Worm (Caenorhabditis elegans) whole organism, young adult: Measurements from ENCODE around the gene sma-4.

Experiments
- B0035.1 ChIP-seq: sonication (generic microtip); optimal IDR thresholded peaks from 2 replicates; lab custom pipeline; 2016; ENCODE audit warnings: missing genetic modification characterization, mild to moderate bottlenecking, missing compliant biosample characterization, missing genotype, missing genetic modification reagents
- C06A6.2 ChIP-seq: fragments of 200-800 bp; sonication (Bioruptor generic); conservative IDR thresholded peaks from 2 replicates; pipeline ENCODE4 v1.3.6; 2022; ENCODE audit warnings: missing genetic modification characterization, missing compliant biosample characterization
- D2030.7 ChIP-seq: fragments of 200-800 bp; sonication (Bioruptor generic); IDR thresholded peaks from 2 replicates; pipeline ENCODE4 v1.3.6; 2022; ENCODE audit warnings: missing genetic modification reagents, missing genetic modification characterization, missing compliant biosample characterization
- F37B4.10 ChIP-seq: fragments of 200-800 bp; sonication (Bioruptor generic); IDR thresholded peaks from 2 replicates; pipeline ENCODE4 v1.3.6; 2022; ENCODE audit warnings: missing genetic modification characterization, missing compliant biosample characterization
- F52B5.7 ChIP-seq: sonication (generic microtip); optimal IDR thresholded peaks from 2 replicates; lab custom pipeline; 2016; ENCODE audit warnings: mild to moderate bottlenecking, missing genetic modification characterization, missing compliant biosample characterization
- F55B11.4 ChIP-seq: sonication (generic microtip); optimal IDR thresholded peaks from 2 replicates; lab custom pipeline; 2016; ENCODE audit warnings: missing compliant biosample characterization, missing genetic modification characterization, borderline replicate concordance; ENCODE audit not compliant: insufficient read depth
- K11D2.4 ChIP-seq: fragments of 200-800 bp; sonication (Bioruptor generic); IDR thresholded peaks from 2 replicates; pipeline ENCODE4 v1.3.6; 2022; ENCODE audit warnings: missing genetic modification reagents, missing genetic modification characterization, missing compliant biosample characterization
- T07F8.4 ChIP-seq: sonication (generic microtip); optimal IDR thresholded peaks from 2 replicates; lab custom pipeline; 2016; ENCODE audit warnings: mild to moderate bottlenecking, missing genetic modification characterization, moderate library complexity, missing compliant biosample characterization
- T26A5.8 ChIP-seq: sonication (generic microtip); optimal IDR thresholded peaks from 2 replicates; lab custom pipeline; 2016; ENCODE audit warnings: missing genetic modification characterization, missing compliant biosample characterization
- Y95B8A.8 ChIP-seq: fragments of 200-800 bp; sonication (Bioruptor generic); IDR thresholded peaks from 2 replicates; pipeline ENCODE4 v1.3.6; 2022; ENCODE audit warnings: missing genetic modification reagents, missing genetic modification characterization, missing compliant biosample characterization
- ama-1 ChIP-seq, 3 experiments: fragments of 150-350 bp in 1 of 3; sonication (generic microtip) in 2 of 3; optimal IDR thresholded peaks; 2 replicates each; lab custom pipeline; 2014 to 2018; ENCODE audit warnings: missing biosample characterization in 2 of 3, missing genetic modification characterization in 2 of 3, missing genetic modification reagents in 2 of 3
- aptf-2 ChIP-seq: fragments of 200-800 bp; sonication (Bioruptor generic); conservative IDR thresholded peaks from 2 replicates; pipeline ENCODE4 v1.3.6; 2022; ENCODE audit warnings: missing genetic modification reagents, missing genetic modification characterization, missing compliant biosample characterization
- atf-7 ChIP-seq: sonication (generic microtip); optimal IDR thresholded peaks from 2 replicates; lab custom pipeline; 2017; ENCODE audit warnings: mild to moderate bottlenecking, missing genetic modification characterization, missing compliant biosample characterization
- attf-3 ChIP-seq: fragments of 200-800 bp; sonication (Bioruptor generic); conservative IDR thresholded peaks from 2 replicates; pipeline ENCODE4 v1.3.6; 2022; ENCODE audit warnings: missing genetic modification reagents, missing genetic modification characterization, missing compliant biosample characterization
- attf-5 ChIP-seq: fragments of 200-800 bp; sonication (Bioruptor generic); optimal IDR thresholded peaks from 2 replicates; lab custom pipeline; 2018; ENCODE audit warnings: mild to moderate bottlenecking, missing genetic modification characterization, missing compliant biosample characterization
- attf-6 ChIP-seq: fragments of 200-800 bp; sonication (Bioruptor generic); IDR thresholded peaks from 2 replicates; pipeline ENCODE4 v1.3.6; 2022; ENCODE audit warnings: missing genetic modification reagents, missing genetic modification characterization, missing compliant biosample characterization
- bed-1 ChIP-seq: fragments of 200-800 bp; sonication (Bioruptor generic); IDR thresholded peaks from 2 replicates; pipeline ENCODE4 v1.3.6; 2022; ENCODE audit warnings: missing genetic modification reagents, missing genetic modification characterization, missing compliant biosample characterization
- bed-2 ChIP-seq: fragments of 200-800 bp; sonication (Bioruptor generic); IDR thresholded peaks from 2 replicates; pipeline ENCODE4 v1.3.6; 2022; ENCODE audit warnings: missing genetic modification reagents, missing genetic modification characterization, missing compliant biosample characterization
- ceh-40 ChIP-seq: fragments of 200-800 bp; sonication (Bioruptor generic); IDR thresholded peaks from 2 replicates; pipeline ENCODE4 v1.3.6; 2022; ENCODE audit warnings: missing genetic modification characterization, missing compliant biosample characterization
- ceh-79 ChIP-seq: sonication (generic microtip); optimal IDR thresholded peaks from 2 replicates; lab custom pipeline; 2017; ENCODE audit warnings: mild to moderate bottlenecking, missing genetic modification characterization, missing compliant biosample characterization
- ceh-91 ChIP-seq: fragments of 200-800 bp; sonication (Bioruptor generic); IDR thresholded peaks from 2 replicates; pipeline ENCODE4 v1.3.6; 2022; ENCODE audit warnings: missing genetic modification reagents, missing genetic modification characterization, missing compliant biosample characterization
- die-1 ChIP-seq: sonication (generic microtip); optimal IDR thresholded peaks from 2 replicates; lab custom pipeline; 2016; ENCODE audit warnings: missing genotype, mild to moderate bottlenecking, missing genetic modification characterization, missing compliant biosample characterization
- efl-1 ChIP-seq: fragments of 150-350 bp; optimal IDR thresholded peaks from 2 replicates; lab custom pipeline; 2014; ENCODE audit warnings: missing biosample characterization, missing genetic modification reagents, missing genetic modification characterization
- egl-44 ChIP-seq: fragments of 200-800 bp; sonication (Bioruptor generic); IDR thresholded peaks from 2 replicates; pipeline ENCODE4 v1.3.6; 2022; ENCODE audit warnings: missing genetic modification reagents, missing genetic modification characterization, missing compliant biosample characterization
- ets-4 ChIP-seq: fragments of 200-800 bp; sonication (Bioruptor generic); optimal IDR thresholded peaks from 2 replicates; lab custom pipeline; 2018; ENCODE audit warnings: mild to moderate bottlenecking, missing genetic modification characterization, missing compliant biosample characterization
- hlh-12 ChIP-seq: sonication (generic microtip); optimal IDR thresholded peaks from 2 replicates; lab custom pipeline; 2016; ENCODE audit warnings: missing genetic modification characterization, missing compliant biosample characterization
- hlh-26 ChIP-seq: fragments of 200-800 bp; sonication (Bioruptor generic); conservative IDR thresholded peaks from 2 replicates; pipeline ENCODE4 v1.3.6; 2022; ENCODE audit warnings: missing genetic modification reagents, missing genetic modification characterization, missing compliant biosample characterization
- hsf-1 ChIP-seq: fragments of 200-800 bp; sonication (Bioruptor generic); IDR thresholded peaks from 2 replicates; pipeline ENCODE4 v1.3.6; 2022; ENCODE audit warnings: missing genetic modification reagents, missing genetic modification characterization, missing compliant biosample characterization
- let-526 ChIP-seq: fragments of 200-800 bp; sonication (Bioruptor generic); IDR thresholded peaks from 2 replicates; pipeline ENCODE4 v1.3.6; 2022; ENCODE audit warnings: missing genetic modification reagents, missing genetic modification characterization, missing compliant biosample characterization
- let-607 ChIP-seq, 2 experiments: fragments of 200-800 bp in 1 of 2; sonication (Bioruptor generic) in 1 of 2; sonication (generic microtip) in 1 of 2; optimal IDR thresholded peaks; 2 replicates each; lab custom pipeline; 2016 to 2018; ENCODE audit warnings: mild to moderate bottlenecking in 2 of 2, missing compliant biosample characterization in 2 of 2, missing genetic modification characterization in 2 of 2, moderate library complexity in 2 of 2, missing genotype in 1 of 2
- lin-26 ChIP-seq: fragments of 200-800 bp; sonication (Bioruptor generic); IDR thresholded peaks from 2 replicates; pipeline ENCODE4 v1.3.6; 2022; ENCODE audit warnings: missing genetic modification reagents, missing genetic modification characterization, missing compliant biosample characterization
- lin-54 ChIP-seq: fragments of 200-800 bp; sonication (Bioruptor generic); optimal IDR thresholded peaks from 2 replicates; lab custom pipeline; 2018; ENCODE audit warnings: mild to moderate bottlenecking, missing genetic modification characterization, missing compliant biosample characterization
- lsl-1 ChIP-seq: fragments of 200-800 bp; sonication (Bioruptor generic); optimal IDR thresholded peaks from 2 replicates; lab custom pipeline; 2018; ENCODE audit warnings: mild to moderate bottlenecking, missing genetic modification characterization, moderate library complexity, missing compliant biosample characterization
- lsy-27 ChIP-seq: sonication (generic microtip); optimal IDR thresholded peaks from 2 replicates; lab custom pipeline; 2017; ENCODE audit warnings: missing genetic modification characterization, mild to moderate bottlenecking, missing compliant biosample characterization, antibody characterized with exemption, missing genotype, borderline replicate concordance; ENCODE audit not compliant: insufficient read depth
- mel-28 ChIP-seq: sonication (generic microtip); optimal IDR thresholded peaks from 2 replicates; lab custom pipeline; 2016; ENCODE audit warnings: borderline replicate concordance, mild to moderate bottlenecking, missing genetic modification characterization, missing compliant biosample characterization
- nhr-120 ChIP-seq: fragments of 200-800 bp; sonication (Bioruptor generic); IDR thresholded peaks from 2 replicates; pipeline ENCODE4 v1.3.6; 2022; ENCODE audit warnings: missing genetic modification characterization, missing compliant biosample characterization
- nhr-80 ChIP-seq: sonication (generic microtip); optimal IDR thresholded peaks from 2 replicates; lab custom pipeline; 2016; ENCODE audit warnings: missing genetic modification characterization, missing compliant biosample characterization
- nhr-90 ChIP-seq: sonication (generic microtip); optimal IDR thresholded peaks from 2 replicates; lab custom pipeline; 2016; ENCODE audit warnings: missing genotype, mild to moderate bottlenecking, missing genetic modification characterization, missing compliant biosample characterization
- pbrm-1 ChIP-seq: fragments of 200-800 bp; sonication (Bioruptor generic); IDR thresholded peaks from 2 replicates; pipeline ENCODE4 v1.3.6; 2022; ENCODE audit warnings: missing genetic modification reagents, missing genetic modification characterization, missing compliant biosample characterization
- rpc-1 ChIP-seq, 2 experiments: fragments of 150-350 bp in 1 of 2; sonication (generic microtip) in 1 of 2; optimal IDR thresholded peaks; 2 replicates each; lab custom pipeline; 2014 to 2018; ENCODE audit warnings: missing biosample characterization in 1 of 2, missing genetic modification characterization in 1 of 2, missing genetic modification reagents in 1 of 2, missing genotype in 1 of 2
- snpc-4 ChIP-seq, 5 experiments: fragments of 150-350 bp in 1 of 5; sonication (generic microtip) in 4 of 5; optimal IDR thresholded peaks; 2 replicates each; lab custom pipeline; 2014 to 2018; ENCODE audit warnings: missing genetic modification characterization in 5 of 5, missing biosample characterization in 3 of 5, antibody characterized with exemption in 2 of 5, mild to moderate bottlenecking in 2 of 5, missing compliant biosample characterization in 2 of 5, missing genotype in 2 of 5, moderate library complexity in 2 of 5, missing genetic modification reagents in 1 of 5
- somi-1 ChIP-seq: fragments of 200-800 bp; sonication (Bioruptor generic); optimal IDR thresholded peaks from 2 replicates; lab custom pipeline; 2018; ENCODE audit warnings: mild to moderate bottlenecking, missing genetic modification characterization, missing compliant biosample characterization
- sptf-2 ChIP-seq: fragments of 200-800 bp; sonication (Bioruptor generic); optimal IDR thresholded peaks from 2 replicates; lab custom pipeline; 2018; ENCODE audit warnings: mild to moderate bottlenecking, missing genetic modification characterization, missing compliant biosample characterization
- xnd-1 ChIP-seq: sonication (generic microtip); optimal IDR thresholded peaks from 2 replicates; lab custom pipeline; 2016; ENCODE audit warnings: missing genotype, missing genetic modification reagents, missing genetic modification characterization, missing compliant biosample characterization
- ztf-22 ChIP-seq: fragments of 200-800 bp; sonication (Bioruptor generic); optimal IDR thresholded peaks from 2 replicates; lab custom pipeline; 2018; ENCODE audit warnings: mild to moderate bottlenecking, missing genetic modification characterization, moderate library complexity, missing compliant biosample characterization
- ztf-28 ChIP-seq: fragments of 200-800 bp; sonication (Bioruptor generic); IDR thresholded peaks from 2 replicates; pipeline ENCODE4 v1.3.6; 2022; ENCODE audit warnings: missing genetic modification reagents, missing genetic modification characterization, missing compliant biosample characterization
- ztf-6 ChIP-seq: fragments of 200-800 bp; sonication (Bioruptor generic); IDR thresholded peaks from 2 replicates; pipeline ENCODE4 v1.3.6; 2022; ENCODE audit warnings: missing genetic modification reagents, missing genetic modification characterization, missing compliant biosample characterization

The sma-4 gene

ce11 chrIII:5853240-5853639 is 37.2 kb downstream of the sma-4 start, which contains the start of gene ddx-23 (continued):
- no peak for TF ChIP-seq attf-6 (GFP tag; lab: Robert Waterston, UW)
- 0 out of 2 replicates have a peak, but pooled peaks have one; percentile 37 for TF ChIP-seq pbrm-1 (GFP tag; lab: Robert Waterston, UW)
- peak; percentile 57 for TF ChIP-seq F52B5.7 (tag; lab: Kevin White, UChicago)
- no peak for TF ChIP-seq ztf-22 (GFP tag; lab: Kevin White, UChicago)
- TF ChIP-seq nhr-80 (tag; lab: Kevin White, UChicago) = no peak
- TF ChIP-seq D2030.7 (GFP tag; lab: Robert Waterston, UW) = no peak
- peak; percentile 39 for TF ChIP-seq ceh-79 (tag; lab: Kevin White, UChicago)
- TF ChIP-seq die-1 (tag; lab: Kevin White, UChicago) = no peak
- TF ChIP-seq hsf-1 (GFP tag; lab: Robert Waterston, UW) = no peak; the same call in 1 of the 2 replicates
- no peak for TF ChIP-seq hlh-26 (GFP tag; lab: Robert Waterston, UW)
- peak; percentile 28 for TF ChIP-seq hlh-12 (tag; lab: Kevin White, UChicago)
- TF ChIP-seq attf-5 (GFP tag; lab: Kevin White, UChicago) = peak; percentile 9
- peak; percentile 29; the same call in 1 of the 2 replicates for TF ChIP-seq bed-1 (GFP tag; lab: Robert Waterston, UW)
- no peak for TF ChIP-seq F55B11.4 (tag; lab: Kevin White, UChicago)
- no peak for TF ChIP-seq attf-3 (GFP tag; lab: Robert Waterston, UW)
- no peak for TF ChIP-seq ztf-28 (GFP tag; lab: Robert Waterston, UW)
- no peak for TF ChIP-seq egl-44 (GFP tag; lab: Robert Waterston, UW)
- TF ChIP-seq Y95B8A.8 (GFP tag; lab: Robert Waterston, UW) = 0 out of 2 replicates have a peak, but pooled peaks have one; percentile 65
- TF ChIP-seq ztf-6 (GFP tag; lab: Robert Waterston, UW) = no peak
- no peak for TF ChIP-seq F37B4.10 (GFP tag; lab: Robert Waterston, UW)
- TF ChIP-seq efl-1 (GFP tag; lab: Kevin White, UChicago) = peak; percentile 12
- no peak for TF ChIP-seq atf-7 (tag; lab: Kevin White, UChicago)
- TF ChIP-seq C06A6.2 (GFP tag; lab: Robert Waterston, UW) = no peak
- no peak for TF ChIP-seq sptf-2 (GFP tag; lab: Kevin White, UChicago)
- TF ChIP-seq lsy-27 (tag; lab: Kevin White, UChicago) = no peak
- TF ChIP-seq somi-1 (GFP tag; lab: Kevin White, UChicago) = no peak
- TF ChIP-seq nhr-120 = no peak
- TF ChIP-seq mel-28 (tag; lab: Kevin White, UChicago) = no peak
- peak; percentile 37 for TF ChIP-seq lsl-1 (GFP tag; lab: Kevin White, UChicago)
- TF ChIP-seq T07F8.4 (tag; lab: Kevin White, UChicago) = no peak
- peak; percentile 27 for TF ChIP-seq nhr-90 (tag; lab: Kevin White, UChicago)
- TF ChIP-seq ama-1 (optimal IDR thresholded peaks at IDR 0.05; lab: Kevin White, UChicago) = peak; percentile 23
- peak; percentile 14 to 53 for TF ChIP-seq ama-1 (GFP tag; optimal IDR thresholded peaks at IDR 0.05; lab: Kevin White, UChicago)
- TF ChIP-seq xnd-1 = peak; percentile 38
- TF ChIP-seq rpc-1 (optimal IDR thresholded peaks at IDR 0.05; lab: Kevin White, UChicago) = no peak
- no peak for TF ChIP-seq rpc-1 (tag; optimal IDR thresholded peaks at IDR 0.05; lab: Kevin White, UChicago)
- TF ChIP-seq let-607 (tag; optimal IDR thresholded peaks at IDR 0.05; lab: Kevin White, UChicago) = no peak
- TF ChIP-seq lin-26 (GFP tag; lab: Robert Waterston, UW) = peak; percentile 28; the same call in 1 of the 2 replicates
- no peak for TF ChIP-seq aptf-2 (GFP tag; lab: Robert Waterston, UW)
- no peak for TF ChIP-seq B0035.1 (tag; lab: Kevin White, UChicago)
- TF ChIP-seq ceh-40 (GFP tag; lab: Robert Waterston, UW) = no peak
- no peak for TF ChIP-seq T26A5.8 (tag; lab: Kevin White, UChicago)
- TF ChIP-seq ceh-91 (GFP tag; lab: Robert Waterston, UW) = no peak
- no peak for TF ChIP-seq snpc-4 (GFP tag; optimal IDR thresholded peaks at IDR 0.05; lab: Kevin White, UChicago)
- TF ChIP-seq snpc-4 (tag; optimal IDR thresholded peaks at IDR 0.05; lab: Kevin White, UChicago) = peak in 2 of 4 experiments; percentile 40 to 45
- TF ChIP-seq lin-54 (GFP tag; lab: Kevin White, UChicago) = peak; percentile 35
- TF ChIP-seq ets-4 (GFP tag; lab: Kevin White, UChicago) = no peak
- no peak for TF ChIP-seq K11D2.4
- no peak for TF ChIP-seq bed-2 (GFP tag; lab: Robert Waterston, UW)
- no peak for TF ChIP-seq let-526 (GFP tag; lab: Robert Waterston, UW)
